Worm (Caenorhabditis elegans) whole organism, late embryonic: ENCODE data around the gene mdt-28.
"Not testable (repeated sequence)": the region's sequence is repeated elsewhere in the genome, so short reads cannot be mapped to it uniquely, and the experiment has no call there.

Source experiments
- nhr-11 ChIP-seq: fragments of 150-350 bp; optimal IDR thresholded peaks from 2 replicates; lab custom pipeline; 2014; ENCODE audit warnings: missing biosample characterization, missing genetic modification characterization
- pha-4 ChIP-seq: fragments of 150-350 bp; optimal IDR thresholded peaks from 2 replicates; lab custom pipeline; 2018; ENCODE audit warnings: missing biosample characterization, missing genetic modification reagents, missing genetic modification characterization
- sox-4 ChIP-seq: sonication (generic microtip); optimal IDR thresholded peaks from 2 replicates; lab custom pipeline; 2017; ENCODE audit warnings: mild to moderate bottlenecking, missing genetic modification characterization, inconsistent platforms, missing compliant biosample characterization
- zip-5 ChIP-seq: sonication (generic microtip); optimal IDR thresholded peaks from 2 replicates; lab custom pipeline; 2016; ENCODE audit warnings: missing genetic modification characterization, missing compliant biosample characterization

ce11 chrV:15581440-15581839 is 6.2 kb upstream of the mdt-28 start:
- not testable (repeated sequence) for TF ChIP-seq zip-5, pha-4, sox-4, nhr-11 (tag; lab: Kevin White, UChicago)
